Fruit fly (Drosophila melanogaster) whole organism, embryonic: ENCODE results near the gene CG17754.

ENCODE experiments used
- Aef1 ChIP-seq: fragments of 200-800 bp; sonication (Bioruptor generic); IDR thresholded peaks from 3 replicates; pipeline ENCODE4 v1.3.6; 2022; ENCODE audit warnings: missing biosample characterization, missing genetic modification characterization
- Asciz ChIP-seq: fragments of 200-800 bp; sonication (Bioruptor generic); optimal IDR thresholded peaks from 2 replicates; lab custom pipeline; 2017; ENCODE audit warnings: missing biosample characterization, mild to moderate bottlenecking, missing genetic modification characterization, missing genetic modification reagents
- Atf3 ChIP-seq: fragments of 200-800 bp; sonication (Bioruptor generic); optimal IDR thresholded peaks from 3 replicates; lab custom pipeline; 2016; ENCODE audit warnings: missing biosample characterization, missing genetic modification characterization
- B-H1 ChIP-seq: fragments of 200-800 bp; sonication (Bioruptor generic); IDR thresholded peaks from 3 replicates; pipeline ENCODE4 v1.3.6; 2022; ENCODE audit warnings: missing biosample characterization, missing genetic modification characterization
- Bteb2 ChIP-seq: fragments of 200-800 bp; sonication (Bioruptor generic); optimal IDR thresholded peaks from 2 replicates; lab custom pipeline; 2016; ENCODE audit warnings: missing biosample characterization, missing genetic modification characterization
- CG10209 ChIP-seq: fragments of 200-800 bp; sonication (Bioruptor generic); optimal IDR thresholded peaks from 3 replicates; lab custom pipeline; 2017; ENCODE audit warnings: missing biosample characterization, mild to moderate bottlenecking, missing genetic modification characterization, missing genetic modification reagents
- CG10267 ChIP-seq: fragments of 200-800 bp; sonication (Bioruptor generic); optimal IDR thresholded peaks from 2 replicates; lab custom pipeline; 2018; ENCODE audit warnings: missing biosample characterization, mild to moderate bottlenecking, missing genetic modification characterization, moderate library complexity
- CG11696 ChIP-seq: fragments of 200-800 bp; sonication (Bioruptor generic); IDR thresholded peaks from 2 replicates; pipeline ENCODE4 v1.3.6; 2022; ENCODE audit warnings: missing biosample characterization, missing genetic modification characterization
- CG12744 ChIP-seq: fragments of 200-800 bp; sonication (Bioruptor generic); optimal IDR thresholded peaks from 2 replicates; lab custom pipeline; 2016; ENCODE audit warnings: missing biosample characterization, missing genetic modification characterization
- CG15269 ChIP-seq: fragments of 200-800 bp; sonication (Bioruptor generic); optimal IDR thresholded peaks from 2 replicates; lab custom pipeline; 2018; ENCODE audit warnings: missing biosample characterization, mild to moderate bottlenecking, missing genetic modification characterization, moderate library complexity
- CG15479 ChIP-seq: fragments of 200-800 bp; sonication (Bioruptor generic); optimal IDR thresholded peaks from 3 replicates; lab custom pipeline; 2019; ENCODE audit warnings: missing biosample characterization, mild to moderate bottlenecking, missing genetic modification characterization, moderate library complexity
- CG16779 ChIP-seq: fragments of 200-800 bp; sonication (Bioruptor generic); IDR thresholded peaks from 2 replicates; pipeline ENCODE4 v1.3.6; 2022; ENCODE audit warnings: missing biosample characterization, missing genetic modification characterization
- CG17328 ChIP-seq: fragments of 200-800 bp; sonication (Bioruptor generic); IDR thresholded peaks from 2 replicates; pipeline ENCODE4 v1.3.6; 2022; ENCODE audit warnings: missing biosample characterization, missing genetic modification characterization
- CG18011 ChIP-seq: fragments of 200-800 bp; sonication (Bioruptor generic); optimal IDR thresholded peaks from 2 replicates; lab custom pipeline; 2017; ENCODE audit warnings: missing biosample characterization, missing genetic modification characterization, mild to moderate bottlenecking, moderate library complexity, missing genotype
- CG2712 ChIP-seq: fragments of 200-800 bp; optimal IDR thresholded peaks from 3 replicates; lab custom pipeline; 2019; ENCODE audit warnings: missing biosample characterization, mild to moderate bottlenecking, missing genetic modification characterization, moderate library complexity
- CG32767 ChIP-seq: fragments of 200-800 bp; sonication (Bioruptor generic); IDR thresholded peaks from 2 replicates; pipeline ENCODE4 v1.3.6; 2022; ENCODE audit warnings: missing biosample characterization, missing genetic modification characterization
- CG6654 ChIP-seq: fragments of 200-800 bp; sonication (Bioruptor generic); optimal IDR thresholded peaks from 2 replicates; lab custom pipeline; 2017; ENCODE audit warnings: missing biosample characterization, mild to moderate bottlenecking, missing genetic modification characterization
- CG6683 ChIP-seq: fragments of 200-800 bp; sonication (Bioruptor generic); optimal IDR thresholded peaks from 2 replicates; lab custom pipeline; 2017; ENCODE audit warnings: missing biosample characterization, mild to moderate bottlenecking, missing genetic modification characterization, missing genetic modification reagents
- CG6791 ChIP-seq: fragments of 200-800 bp; sonication (Bioruptor generic); IDR thresholded peaks from 3 replicates; pipeline ENCODE4 v1.3.6; 2022; ENCODE audit warnings: missing biosample characterization, missing genetic modification characterization; ENCODE audit not compliant: partially characterized antibody
- CG8281 ChIP-seq: fragments of 200-800 bp; sonication (Bioruptor generic); optimal IDR thresholded peaks from 2 replicates; lab custom pipeline; 2018; ENCODE audit warnings: missing biosample characterization, mild to moderate bottlenecking, missing genetic modification characterization, moderate library complexity
- CG8478 ChIP-seq: fragments of >200 bp; optimal IDR thresholded peaks from 2 replicates; lab custom pipeline; 2018
- CG8924 ChIP-seq: fragments of 200-800 bp; optimal IDR thresholded peaks from 3 replicates; lab custom pipeline; 2019; ENCODE audit warnings: missing biosample characterization, mild to moderate bottlenecking, missing genetic modification characterization, moderate library complexity
- CG9215 ChIP-seq: fragments of 200-800 bp; sonication (Bioruptor generic); IDR thresholded peaks from 2 replicates; pipeline ENCODE4 v1.3.6; 2022; ENCODE audit warnings: missing biosample characterization, missing genetic modification characterization
- CG9727 ChIP-seq: fragments of 200-800 bp; sonication (Bioruptor generic); optimal IDR thresholded peaks from 3 replicates; lab custom pipeline; 2017; ENCODE audit warnings: missing biosample characterization, mild to moderate bottlenecking, missing genetic modification characterization
- CG9932 ChIP-seq: fragments of 200-800 bp; sonication (Bioruptor generic); IDR thresholded peaks from 2 replicates; pipeline ENCODE4 v1.3.6; 2022; ENCODE audit warnings: missing biosample characterization, missing genetic modification characterization
- Dfd ChIP-seq, 2 experiments: fragments of >200 bp; optimal IDR thresholded peaks; 2 replicates each; lab custom pipeline; 2017; ENCODE audit warnings: missing biosample characterization in 2 of 2, missing genetic modification characterization in 2 of 2
- Fer2 ChIP-seq: fragments of 200-800 bp; sonication (Bioruptor generic); optimal IDR thresholded peaks from 2 replicates; lab custom pipeline; 2018; ENCODE audit warnings: missing biosample characterization, mild to moderate bottlenecking, missing genetic modification characterization, moderate library complexity
- Hr3 ChIP-seq: fragments of 200-800 bp; sonication (Bioruptor generic); optimal IDR thresholded peaks from 3 replicates; lab custom pipeline; 2016; ENCODE audit warnings: missing biosample characterization, missing genetic modification characterization
- Lim3 ChIP-seq: fragments of 200-800 bp; sonication (Bioruptor generic); IDR thresholded peaks from 2 replicates; pipeline ENCODE4 v1.3.6; 2022; ENCODE audit warnings: missing biosample characterization, missing genetic modification characterization
- Oli ChIP-seq: fragments of 200-800 bp; sonication (Bioruptor generic); optimal IDR thresholded peaks from 2 replicates; lab custom pipeline; 2018; ENCODE audit warnings: missing biosample characterization, mild to moderate bottlenecking, missing genetic modification characterization, moderate library complexity
- Ptx1 ChIP-seq: fragments of 200-800 bp; sonication (Bioruptor generic); IDR thresholded peaks from 2 replicates; pipeline ENCODE4 v1.3.6; 2022; ENCODE audit warnings: missing biosample characterization, missing genetic modification characterization
- Sox102F ChIP-seq: fragments of 200-800 bp; sonication (Bioruptor generic); optimal IDR thresholded peaks from 2 replicates; lab custom pipeline; 2018; ENCODE audit warnings: missing biosample characterization, mild to moderate bottlenecking, missing genetic modification characterization, moderate library complexity
- TFAM ChIP-seq: fragments of 200-800 bp; sonication (Bioruptor generic); optimal IDR thresholded peaks from 2 replicates; lab custom pipeline; 2017; ENCODE audit warnings: missing biosample characterization, missing genetic modification characterization, inconsistent platforms
- YL-1 ChIP-seq: fragments of 200-800 bp; sonication (Bioruptor generic); optimal IDR thresholded peaks from 3 replicates; lab custom pipeline; 2017; ENCODE audit warnings: missing biosample characterization, mild to moderate bottlenecking, missing genetic modification characterization
- ac ChIP-seq: fragments of 200-800 bp; sonication (Bioruptor generic); optimal IDR thresholded peaks from 3 replicates; lab custom pipeline; 2017; ENCODE audit warnings: missing biosample characterization, mild to moderate bottlenecking, missing genetic modification characterization
- al ChIP-seq: fragments of 200-800 bp; sonication (Bioruptor generic); IDR thresholded peaks from 2 replicates; pipeline ENCODE4 v1.3.6; 2022; ENCODE audit warnings: missing biosample characterization, missing genetic modification characterization
- bsh ChIP-seq, 2 experiments: fragments of 200-800 bp; sonication (Bioruptor generic); optimal IDR thresholded peaks; 2 replicates each; lab custom pipeline; 2017 to 2018; ENCODE audit warnings: mild to moderate bottlenecking in 2 of 2, missing biosample characterization in 2 of 2, missing genetic modification characterization in 2 of 2, moderate library complexity in 1 of 2
- ci ChIP-seq: fragments of 200-800 bp; sonication (Bioruptor generic); IDR thresholded peaks from 3 replicates; pipeline ENCODE4 v1.3.6; 2022; ENCODE audit warnings: missing biosample characterization, missing genetic modification characterization
- exex ChIP-seq: fragments of 200-800 bp; sonication (Bioruptor generic); optimal IDR thresholded peaks from 4 replicates; lab custom pipeline; 2018; ENCODE audit warnings: missing biosample characterization, mild to moderate bottlenecking, missing genetic modification characterization, moderate library complexity
- fd96Cb ChIP-seq: fragments of 200-800 bp; sonication (Bioruptor generic); optimal IDR thresholded peaks from 2 replicates; lab custom pipeline; 2018; ENCODE audit warnings: missing biosample characterization, mild to moderate bottlenecking, missing genetic modification characterization, moderate library complexity
- ftz-f1 ChIP-seq: fragments of 200-800 bp; sonication (Bioruptor generic); optimal IDR thresholded peaks from 2 replicates; lab custom pipeline; 2016; ENCODE audit warnings: missing biosample characterization, missing genetic modification characterization
- gsb-n ChIP-seq: fragments of 200-800 bp; sonication (Bioruptor generic); optimal IDR thresholded peaks from 3 replicates; lab custom pipeline; 2018; ENCODE audit warnings: missing biosample characterization, mild to moderate bottlenecking, missing genetic modification characterization
- lab ChIP-seq: fragments of 200-800 bp; sonication (Bioruptor generic); optimal IDR thresholded peaks from 3 replicates; lab custom pipeline; 2017; ENCODE audit warnings: missing biosample characterization, missing genetic modification characterization, mild to moderate bottlenecking, moderate library complexity, missing genetic modification reagents
- nerfin-2 ChIP-seq: fragments of 200-800 bp; sonication (Bioruptor generic); IDR thresholded peaks from 2 replicates; pipeline ENCODE4 v1.3.6; 2022; ENCODE audit warnings: missing biosample characterization, missing genetic modification characterization; ENCODE audit not compliant: partially characterized antibody
- repo ChIP-seq: fragments of 200-800 bp; sonication (Bioruptor generic); optimal IDR thresholded peaks from 2 replicates; lab custom pipeline; 2016; ENCODE audit warnings: missing biosample characterization, missing genetic modification characterization
- slou ChIP-seq: fragments of 200-800 bp; sonication (Bioruptor generic); optimal IDR thresholded peaks from 3 replicates; lab custom pipeline; 2016; ENCODE audit warnings: missing biosample characterization, missing genetic modification characterization
- slp2 ChIP-seq: fragments of 200-800 bp; sonication (Bioruptor generic); optimal IDR thresholded peaks from 2 replicates; lab custom pipeline; 2016; ENCODE audit warnings: missing biosample characterization, missing genetic modification characterization
- stc ChIP-seq: fragments of 200-800 bp; sonication (Bioruptor generic); IDR thresholded peaks from 2 replicates; pipeline ENCODE4 v1.3.6; 2022; ENCODE audit warnings: missing biosample characterization, missing genetic modification characterization
- wdn ChIP-seq: fragments of 200-800 bp; sonication (Bioruptor generic); IDR thresholded peaks from 2 replicates; pipeline ENCODE4 v1.3.6; 2022; ENCODE audit warnings: missing biosample characterization, missing genetic modification characterization
- wor ChIP-seq: fragments of 200-800 bp; sonication (Bioruptor generic); IDR thresholded peaks from 2 replicates; pipeline ENCODE4 v1.3.6; 2022; ENCODE audit warnings: missing biosample characterization, missing genetic modification characterization
- zfh2 ChIP-seq: fragments of 200-800 bp; sonication (Bioruptor generic); optimal IDR thresholded peaks from 2 replicates; lab custom pipeline; 2016; ENCODE audit warnings: missing biosample characterization, missing genetic modification characterization

Gene CG17754

DNA sequence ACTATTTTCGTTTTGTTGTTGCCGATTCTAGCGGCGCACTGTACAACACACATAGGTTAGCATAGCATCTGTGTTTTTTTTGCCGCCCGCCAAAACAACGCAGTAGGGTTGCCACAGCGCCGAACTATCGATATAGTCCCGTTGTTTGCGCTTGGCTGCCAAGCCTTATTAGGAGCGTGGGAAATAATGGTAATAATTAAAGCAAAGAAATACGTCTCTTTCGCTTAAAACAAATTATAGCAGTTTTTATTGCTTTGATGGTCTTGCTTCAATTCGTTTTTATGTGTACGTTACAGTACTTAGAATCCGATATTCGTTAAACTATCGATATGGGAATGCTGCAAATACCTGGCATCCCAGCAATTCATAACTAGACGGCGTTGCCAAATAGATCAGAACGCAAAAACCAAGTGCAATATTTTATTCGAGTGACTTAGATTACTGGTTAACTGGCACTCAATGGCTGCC lies 6.8 kb upstream of the CG17754 start, which contains the start of the genes mxc and Larp7 (continued):
- TF ChIP-seq ac (GFP tag; lab: Kevin White, UChicago) (no peak), exex (no peak), wdn (GFP tag; lab: Robert Waterston, UW) (no peak), repo (GFP tag; lab: Kevin White, UChicago) (no peak), Hr3 (GFP tag; lab: Kevin White, UChicago) (peak; percentile 67), Bteb2 (GFP tag; lab: Kevin White, UChicago) (peak; percentile 53), YL-1 (GFP tag; lab: Kevin White, UChicago) (peak; percentile 26), B-H1 (no peak), ci (GFP tag; lab: Robert Waterston, UW) (0 out of 3 replicates have a peak, but pooled peaks have one; percentile 51), CG6654 (GFP tag; lab: Kevin White, UChicago) (no peak), CG18011 (GFP tag; lab: Kevin White, UChicago) (no peak), CG11696 (GFP tag; lab: Robert Waterston, UW) (no peak), Dfd (GFP tag; optimal IDR thresholded peaks at IDR 0.05; lab: Kevin White, UChicago) (no peak), CG12744 (GFP tag; lab: Kevin White, UChicago) (no peak), CG8478 (lab: Kevin White, UChicago) (no peak), al (GFP tag; lab: Robert Waterston, UW) (peak; percentile 44), CG8924 (tag; lab: Kevin White, UChicago) (peak; percentile 53), ftz-f1 (GFP tag; lab: Kevin White, UChicago) (peak; percentile 13), stc (GFP tag; lab: Robert Waterston, UW) (peak; percentile 16; the same call in 1 of the 2 replicates), fd96Cb (tag; lab: Kevin White, UChicago) (peak; percentile 3), TFAM (GFP tag; lab: Kevin White, UChicago) (no peak), gsb-n (no peak), Fer2 (tag; lab: Kevin White, UChicago) (no peak), CG15479 (GFP tag; lab: Kevin White, UChicago) (no peak), CG9932 (GFP tag; lab: Robert Waterston, UW) (peak; percentile 80), CG2712 (tag; lab: Kevin White, UChicago) (peak; percentile 64), CG9215 (GFP tag; lab: Robert Waterston, UW) (peak; percentile 74), CG8281 (no peak), Asciz (GFP tag; lab: Kevin White, UChicago) (no peak), Sox102F (GFP tag; lab: Kevin White, UChicago) (no peak), CG10209 (peak; percentile 27), CG9727 (GFP tag; lab: Kevin White, UChicago) (peak; percentile 61), bsh (GFP tag; optimal IDR thresholded peaks at IDR 0.05; lab: Kevin White, UChicago) (peak in 1 of 2 experiments; percentile 36), nerfin-2 (peak; percentile 81), wor (peak; percentile 39; the same call in 1 of the 2 replicates), CG6791 (GFP tag; lab: Robert Waterston, UW) (peak; percentile 70; the same call in 2 of the 3 replicates), Lim3 (GFP tag; lab: Robert Waterston, UW) (no peak), CG10267 (tag; lab: Kevin White, UChicago) (peak; percentile 80), slou (GFP tag; lab: Kevin White, UChicago) (no peak), lab (GFP tag; lab: Kevin White, UChicago) (no peak), CG15269 (tag; lab: Kevin White, UChicago) (no peak), Aef1 (GFP tag; lab: Robert Waterston, UW) (peak; percentile 62), CG17328 (GFP tag; lab: Robert Waterston, UW) (no peak), slp2 (GFP tag; lab: Kevin White, UChicago) (peak; percentile 57), zfh2 (GFP tag; lab: Kevin White, UChicago) (peak; percentile 77), CG6683 (GFP tag; lab: Kevin White, UChicago) (no peak), CG16779 (GFP tag; lab: Robert Waterston, UW) (no peak), Atf3 (GFP tag; lab: Kevin White, UChicago) (no peak), Oli (tag; lab: Kevin White, UChicago) (peak; percentile 44), CG32767 (GFP tag; lab: Robert Waterston, UW) (no peak), Ptx1 (GFP tag; lab: Robert Waterston, UW) (peak; percentile 55; the same call in 1 of the 2 replicates)
